Worm (Caenorhabditis elegans) whole organism, L4 larva: Measurements from ENCODE around the gene srh-92.

Source experiments
- F10B5.3 ChIP-seq: sonication (generic microtip); optimal IDR thresholded peaks from 2 replicates; lab custom pipeline; 2016; ENCODE audit warnings: mild to moderate bottlenecking, missing genetic modification characterization, missing compliant biosample characterization
- F37D6.2 ChIP-seq: sonication (generic microtip); optimal IDR thresholded peaks from 2 replicates; lab custom pipeline; 2016; ENCODE audit warnings: mild to moderate bottlenecking, missing genetic modification characterization, missing compliant biosample characterization
- F44E2.7 ChIP-seq: fragments of 200-800 bp; sonication (Bioruptor generic); IDR thresholded peaks from 2 replicates; pipeline ENCODE4 v2.1.2; 2022; ENCODE audit warnings: missing genetic modification characterization, missing compliant biosample characterization
- F49E8.2 ChIP-seq: sonication (generic microtip); optimal IDR thresholded peaks from 2 replicates; lab custom pipeline; 2016; ENCODE audit warnings: missing compliant biosample characterization, mild to moderate bottlenecking, missing genetic modification characterization, borderline replicate concordance
- R02D3.7 ChIP-seq: fragments of 150-350 bp; sonication (generic microtip); optimal IDR thresholded peaks from 3 replicates; lab custom pipeline; 2014; ENCODE audit warnings: missing biosample characterization, missing genetic modification characterization
- T20F7.1 ChIP-seq: fragments of 200-800 bp; sonication (Bioruptor generic); optimal IDR thresholded peaks from 2 replicates; lab custom pipeline; 2018; ENCODE audit warnings: mild to moderate bottlenecking, missing genetic modification characterization, missing compliant biosample characterization
- Y105C5A.15 ChIP-seq: fragments of 200-800 bp; sonication (Bioruptor generic); IDR thresholded peaks from 2 replicates; pipeline ENCODE4 v1.3.6; 2022; ENCODE audit warnings: missing genetic modification characterization, missing compliant biosample characterization
- Y48G9A.11 ChIP-seq: fragments of 200-800 bp; sonication (Bioruptor generic); IDR thresholded peaks from 2 replicates; pipeline ENCODE4 v1.3.6; 2022; ENCODE audit warnings: missing genetic modification reagents, missing genetic modification characterization, missing compliant biosample characterization
- ZK337.2 ChIP-seq: fragments of 200-800 bp; sonication (Bioruptor generic); IDR thresholded peaks from 2 replicates; pipeline ENCODE4 v1.3.6; 2022; ENCODE audit warnings: missing genetic modification reagents, missing genetic modification characterization, missing compliant biosample characterization
- ZK546.5 ChIP-seq, 2 experiments: sonication (generic microtip); optimal IDR thresholded peaks; 2 replicates each; lab custom pipeline; 2017; ENCODE audit warnings: missing biosample characterization in 2 of 2, missing genetic modification characterization in 2 of 2
- arid-1 ChIP-seq: fragments of 200-800 bp; sonication (Bioruptor generic); conservative IDR thresholded peaks from 2 replicates; pipeline ENCODE4 v1.3.6; 2022; ENCODE audit warnings: missing genetic modification reagents, missing genetic modification characterization, missing compliant biosample characterization
- ceh-32 ChIP-seq: sonication (generic microtip); optimal IDR thresholded peaks from 2 replicates; lab custom pipeline; 2016; ENCODE audit warnings: mild to moderate bottlenecking, missing genetic modification characterization, missing compliant biosample characterization; ENCODE audit not compliant: poor library complexity
- ctbp-1 ChIP-seq: fragments of 200-800 bp; sonication (Bioruptor generic); IDR thresholded peaks from 2 replicates; pipeline ENCODE4 v1.3.6; 2022; ENCODE audit warnings: missing genetic modification reagents, missing genetic modification characterization, missing compliant biosample characterization
- daf-12 ChIP-seq: fragments of 150-350 bp; optimal IDR thresholded peaks from 2 replicates; lab custom pipeline; 2014; ENCODE audit warnings: missing biosample characterization, missing genetic modification reagents, missing genetic modification characterization
- daf-16 ChIP-seq, 3 experiments: sonication (generic microtip); optimal IDR thresholded peaks; 2 replicates each; lab custom pipeline; 2016 to 2017; ENCODE audit warnings: missing genetic modification characterization in 3 of 3, missing genetic modification reagents in 3 of 3, mild to moderate bottlenecking in 2 of 3, missing compliant biosample characterization in 2 of 3, missing biosample characterization in 1 of 3, moderate library complexity in 1 of 3
- daf-8 ChIP-seq: fragments of 200-800 bp; sonication (Bioruptor generic); IDR thresholded peaks from 2 replicates; pipeline ENCODE4 v1.3.6; 2022; ENCODE audit warnings: missing genetic modification characterization, missing compliant biosample characterization
- dmd-6 ChIP-seq: fragments of 200-800 bp; sonication (Bioruptor generic); IDR thresholded peaks from 2 replicates; pipeline ENCODE4 v1.3.6; 2022; ENCODE audit warnings: missing genetic modification reagents, missing genetic modification characterization, missing compliant biosample characterization
- dmd-9 ChIP-seq: fragments of 200-800 bp; sonication (Bioruptor generic); IDR thresholded peaks from 2 replicates; pipeline ENCODE4 v1.3.6; 2022; ENCODE audit warnings: missing genetic modification reagents, missing genetic modification characterization, missing compliant biosample characterization
- egl-43 ChIP-seq: fragments of 200-800 bp; sonication (Bioruptor generic); IDR thresholded peaks from 2 replicates; pipeline ENCODE4 v1.3.6; 2022; ENCODE audit warnings: missing genetic modification reagents, missing genetic modification characterization, missing compliant biosample characterization
- hif-1 ChIP-seq, 2 experiments: sonication (generic microtip); optimal IDR thresholded peaks; 2 replicates each; lab custom pipeline; 2016 to 2017; ENCODE audit warnings: missing compliant biosample characterization in 2 of 2, missing genetic modification characterization in 2 of 2, missing genetic modification reagents in 2 of 2, missing genotype in 2 of 2, mild to moderate bottlenecking in 1 of 2
- hlh-30 ChIP-seq: sonication (generic microtip); optimal IDR thresholded peaks from 2 replicates; lab custom pipeline; 2017; ENCODE audit warnings: antibody characterized with exemption, mild to moderate bottlenecking, missing genetic modification characterization, missing compliant biosample characterization; ENCODE audit not compliant: insufficient read depth
- hmg-1.1 ChIP-seq: fragments of 200-800 bp; sonication (Bioruptor generic); IDR thresholded peaks from 2 replicates; pipeline ENCODE4 v1.3.6; 2022; ENCODE audit warnings: missing genetic modification reagents, missing genetic modification characterization, missing compliant biosample characterization
- lin-1 ChIP-seq: fragments of 200-800 bp; sonication (Bioruptor generic); IDR thresholded peaks from 2 replicates; pipeline ENCODE4 v1.3.6; 2022; ENCODE audit warnings: missing genetic modification reagents, missing genetic modification characterization, missing compliant biosample characterization
- lin-13 ChIP-seq: fragments of 150-350 bp; optimal IDR thresholded peaks from 2 replicates; lab custom pipeline; 2014; ENCODE audit warnings: missing biosample characterization, missing genetic modification reagents, missing genetic modification characterization
- lin-15B ChIP-seq: fragments of 150-350 bp; sonication (generic microtip); optimal IDR thresholded peaks from 3 replicates; lab custom pipeline; 2014; ENCODE audit warnings: missing biosample characterization, missing genetic modification characterization
- lin-29 ChIP-seq: fragments of 200-800 bp; sonication (Bioruptor generic); IDR thresholded peaks from 2 replicates; pipeline ENCODE4 v1.3.6; 2022; ENCODE audit warnings: missing genetic modification reagents, missing genetic modification characterization, missing compliant biosample characterization
- lsy-2 ChIP-seq, 2 experiments: fragments of 150-350 bp in 1 of 2; sonication (generic microtip) in 1 of 2; optimal IDR thresholded peaks; 2 replicates each; lab custom pipeline; 2014 to 2017; ENCODE audit warnings: missing biosample characterization in 2 of 2, missing genetic modification characterization in 2 of 2
- madf-9 ChIP-seq: fragments of 200-800 bp; sonication (Bioruptor generic); conservative IDR thresholded peaks from 2 replicates; pipeline ENCODE4 v1.3.6; 2022; ENCODE audit warnings: missing genetic modification reagents, missing genetic modification characterization, missing compliant biosample characterization
- mdt-29 ChIP-seq: fragments of 200-800 bp; sonication (Bioruptor generic); IDR thresholded peaks from 2 replicates; pipeline ENCODE4 v1.3.6; 2022; ENCODE audit warnings: missing genetic modification reagents, missing genetic modification characterization, missing compliant biosample characterization
- mxl-2 ChIP-seq: fragments of 200-800 bp; sonication (Bioruptor generic); conservative IDR thresholded peaks from 2 replicates; pipeline ENCODE4 v1.3.6; 2022; ENCODE audit warnings: missing genetic modification reagents, missing genetic modification characterization, missing compliant biosample characterization
- nhr-11 ChIP-seq: fragments of 150-350 bp; optimal IDR thresholded peaks from 2 replicates; lab custom pipeline; 2014; ENCODE audit warnings: missing biosample characterization, missing genetic modification characterization
- nhr-237 ChIP-seq: sonication (generic microtip); optimal IDR thresholded peaks from 2 replicates; lab custom pipeline; 2017; ENCODE audit warnings: missing biosample characterization, missing genetic modification characterization
- nhr-28 ChIP-seq: fragments of 150-350 bp; optimal IDR thresholded peaks from 2 replicates; lab custom pipeline; 2014; ENCODE audit warnings: missing biosample characterization, missing genetic modification characterization
- nhr-41 ChIP-seq: fragments of 200-800 bp; sonication (Bioruptor generic); IDR thresholded peaks from 2 replicates; pipeline ENCODE4 v1.3.6; 2022; ENCODE audit warnings: missing genetic modification reagents, missing genetic modification characterization, missing compliant biosample characterization
- nhr-6 ChIP-seq: fragments of 150-350 bp; optimal IDR thresholded peaks from 2 replicates; lab custom pipeline; 2014; ENCODE audit warnings: missing biosample characterization, missing genetic modification characterization
- nhr-76 ChIP-seq: fragments of 150-350 bp; optimal IDR thresholded peaks from 2 replicates; lab custom pipeline; 2014; ENCODE audit warnings: missing biosample characterization, missing genetic modification characterization
- rbr-2 ChIP-seq: sonication (generic microtip); optimal IDR thresholded peaks from 2 replicates; lab custom pipeline; 2016; ENCODE audit warnings: missing genotype, missing genetic modification characterization, missing compliant biosample characterization
- saeg-2 ChIP-seq: fragments of 200-800 bp; sonication (Bioruptor generic); IDR thresholded peaks from 2 replicates; pipeline ENCODE4 v1.3.6; 2022; ENCODE audit warnings: missing genetic modification reagents, missing genetic modification characterization, missing compliant biosample characterization
- set-16 ChIP-seq: fragments of 200-800 bp; sonication (Bioruptor generic); IDR thresholded peaks from 2 replicates; pipeline ENCODE4 v1.3.6; 2022; ENCODE audit warnings: missing genetic modification reagents, missing genetic modification characterization, missing compliant biosample characterization
- skn-1 ChIP-seq: fragments of 150-350 bp; optimal IDR thresholded peaks from 2 replicates; lab custom pipeline; 2014; ENCODE audit warnings: missing biosample characterization, missing genetic modification characterization
- snpc-1.2 ChIP-seq: fragments of 200-800 bp; sonication (Bioruptor generic); IDR thresholded peaks from 2 replicates; pipeline ENCODE4 v1.3.6; 2022; ENCODE audit warnings: missing genetic modification reagents, missing genetic modification characterization, missing compliant biosample characterization
- tag-97 ChIP-seq: fragments of 200-800 bp; sonication (Bioruptor generic); IDR thresholded peaks from 2 replicates; pipeline ENCODE4 v1.3.6; 2022; ENCODE audit warnings: missing genetic modification characterization, missing compliant biosample characterization
- unc-130 ChIP-seq: sonication (generic microtip); optimal IDR thresholded peaks from 2 replicates; lab custom pipeline; 2016; ENCODE audit warnings: missing genetic modification reagents, missing genetic modification characterization, missing compliant biosample characterization
- unc-62 ChIP-seq, 3 experiments: fragments of 150-350 bp in 1 of 3; sonication (generic microtip); optimal IDR thresholded peaks in 2 of 3; peaks in 1 of 3; 1 replicate in 1 of 3; 2 replicates in 2 of 3; lab custom pipeline; 2014 to 2017; ENCODE audit warnings: missing biosample characterization in 3 of 3, missing genetic modification characterization in 3 of 3, missing genetic modification reagents in 3 of 3, missing genotype in 1 of 3
- zag-1 ChIP-seq: fragments of 150-350 bp; optimal IDR thresholded peaks from 2 replicates; lab custom pipeline; 2014; ENCODE audit warnings: missing biosample characterization, missing genetic modification characterization
- zfp-2 ChIP-seq: sonication (generic microtip); optimal IDR thresholded peaks from 2 replicates; lab custom pipeline; 2016; ENCODE audit warnings: mild to moderate bottlenecking, missing genetic modification characterization, missing compliant biosample characterization
- zfp-3 ChIP-seq: fragments of 200-800 bp; sonication (Bioruptor generic); conservative IDR thresholded peaks from 2 replicates; pipeline ENCODE4 v1.3.6; 2022; ENCODE audit warnings: missing genetic modification reagents, missing genetic modification characterization, missing compliant biosample characterization
- zip-11 ChIP-seq: fragments of 200-800 bp; sonication (Bioruptor generic); IDR thresholded peaks from 2 replicates; pipeline ENCODE4 v1.3.6; 2022; ENCODE audit warnings: missing genetic modification characterization, missing compliant biosample characterization
- zip-2 ChIP-seq: fragments of 150-350 bp; optimal IDR thresholded peaks from 2 replicates; lab custom pipeline; 2014; ENCODE audit warnings: missing biosample characterization, missing genetic modification characterization
- ztf-7 ChIP-seq: fragments of 150-350 bp; optimal IDR thresholded peaks from 2 replicates; lab custom pipeline; 2014; ENCODE audit warnings: missing biosample characterization, missing genetic modification characterization

srh-92 gene

DNA sequence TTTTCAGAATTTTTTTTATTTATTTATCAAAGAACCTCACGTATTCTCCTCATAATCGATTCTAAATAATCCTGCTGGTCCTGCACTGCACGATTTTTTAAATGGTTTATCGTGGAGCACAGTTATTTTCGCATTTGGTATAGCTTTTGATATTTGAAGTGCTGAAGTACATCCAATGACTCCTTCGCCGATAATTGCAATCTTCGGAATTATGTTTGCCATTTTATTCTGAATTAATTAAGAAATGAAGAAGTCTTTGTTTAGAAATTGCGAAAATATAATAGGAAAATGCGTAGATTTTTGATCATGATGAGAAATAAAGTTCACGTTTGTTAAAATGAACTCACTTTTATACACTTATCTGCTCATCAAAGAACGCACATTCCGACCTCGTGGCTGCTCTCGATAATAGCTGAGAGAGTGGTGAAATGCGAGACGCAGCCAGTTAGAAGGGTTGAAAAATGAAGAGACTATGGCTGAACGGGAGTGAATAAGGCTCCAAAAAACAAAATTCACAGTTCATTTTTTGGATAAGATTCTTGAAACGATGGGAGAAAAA, 25.9 kb downstream of the srh-92 start (continued):
- TF ChIP-seq ctbp-1 (GFP tag; lab: Robert Waterston, UW) (no peak), dmd-6 (GFP tag; lab: Robert Waterston, UW) (peak; percentile 78), hmg-1.1 (GFP tag; lab: Robert Waterston, UW) (no peak; the same call in 1 of the 2 replicates), zag-1 (no peak), madf-9 (GFP tag; lab: Robert Waterston, UW) (no peak), nhr-6 (tag; lab: Kevin White, UChicago) (peak; percentile 28), daf-8 (GFP tag; lab: Robert Waterston, UW) (no peak), Y105C5A.15 (GFP tag; lab: Robert Waterston, UW) (no peak), nhr-76 (tag; lab: Kevin White, UChicago) (no peak), F37D6.2 (no peak), saeg-2 (GFP tag; lab: Robert Waterston, UW) (no peak), nhr-237 (tag; lab: Kevin White, UChicago) (no peak), zfp-3 (GFP tag; lab: Robert Waterston, UW) (0 out of 2 replicates have a peak, but pooled peaks have one; percentile 28), T20F7.1 (GFP tag; lab: Kevin White, UChicago) (no peak), lin-15B (no peak), lsy-2 (tag; optimal IDR thresholded peaks at IDR 0.05; lab: Kevin White, UChicago) (peak in 1 of 2 experiments; percentile 68), rbr-2 (tag; lab: Kevin White, UChicago) (no peak), lin-13 (GFP tag; lab: Kevin White, UChicago) (no peak), Y48G9A.11 (no peak), egl-43 (GFP tag; lab: Robert Waterston, UW) (no peak), zfp-2 (tag; lab: Kevin White, UChicago) (no peak), ZK337.2 (no peak), unc-62 (GFP tag; optimal IDR thresholded peaks at IDR 0.05 in 1 of 2; lab: Kevin White, UChicago) (peak in 1 of 2 experiments; percentile 78), unc-62 (tag; optimal IDR thresholded peaks at IDR 0.05; lab: Kevin White, UChicago) (no peak), ZK546.5 (tag; optimal IDR thresholded peaks at IDR 0.05; lab: Kevin White, UChicago) (no peak), tag-97 (GFP tag; lab: Robert Waterston, UW) (no peak), zip-11 (GFP tag; lab: Robert Waterston, UW) (no peak), lin-1 (GFP tag; lab: Robert Waterston, UW) (no peak), nhr-28 (tag; lab: Kevin White, UChicago) (peak; percentile 44), snpc-1.2 (GFP tag; lab: Robert Waterston, UW) (no peak), unc-130 (GFP tag; lab: Kevin White, UChicago) (no peak), zip-2 (tag; lab: Kevin White, UChicago) (no peak), hif-1 (tag; optimal IDR thresholded peaks at IDR 0.05; lab: Kevin White, UChicago) (peak in 1 of 2 experiments; percentile 10), skn-1 (tag; lab: Kevin White, UChicago) (no peak), F44E2.7 (GFP tag; lab: Robert Waterston, UW) (no peak), F10B5.3 (tag; lab: Kevin White, UChicago) (no peak), hlh-30 (tag; lab: Kevin White, UChicago) (peak; percentile 87), dmd-9 (no peak), nhr-11 (tag; lab: Kevin White, UChicago) (peak; percentile 32), mdt-29 (GFP tag; lab: Robert Waterston, UW) (no peak), R02D3.7 (tag; lab: Kevin White, UChicago) (no peak), daf-16 (GFP tag; optimal IDR thresholded peaks at IDR 0.05; lab: Kevin White, UChicago) (no peak), daf-16 (tag; optimal IDR thresholded peaks at IDR 0.05; lab: Kevin White, UChicago) (peak; percentile 62), set-16 (GFP tag; lab: Robert Waterston, UW) (no peak), daf-12 (tag; lab: Kevin White, UChicago) (no peak), ztf-7 (tag; lab: Kevin White, UChicago) (no peak), arid-1 (GFP tag; lab: Robert Waterston, UW) (no peak), mxl-2 (GFP tag; lab: Robert Waterston, UW) (peak; percentile 39; the same call in 1 of the 2 replicates), F49E8.2 (tag; lab: Kevin White, UChicago) (no peak), ceh-32 (no peak), lin-29 (GFP tag; lab: Robert Waterston, UW) (no peak), nhr-41 (GFP tag; lab: Robert Waterston, UW) (no peak)
